Worm (Caenorhabditis elegans) whole organism, mixed stage, embryonic: Measurements from ENCODE around the gene fbxa-127.

Experiments used
- M03D4.4 ChIP-seq: sonication (generic microtip); optimal IDR thresholded peaks from 2 replicates; lab custom pipeline; 2017; ENCODE audit warnings: mild to moderate bottlenecking, missing genetic modification characterization, missing compliant biosample characterization
- bed-3 ChIP-seq: fragments of 200-800 bp; sonication (Bioruptor generic); optimal IDR thresholded peaks from 3 replicates; lab custom pipeline; 2018; ENCODE audit warnings: mild to moderate bottlenecking, missing genetic modification characterization, moderate library complexity, missing compliant biosample characterization
- blmp-1 ChIP-seq: fragments of 150-350 bp; optimal IDR thresholded peaks from 2 replicates; lab custom pipeline; 2014; ENCODE audit warnings: missing biosample characterization, missing genetic modification characterization
- ceh-39 ChIP-seq: fragments of 150-350 bp; optimal IDR thresholded peaks from 2 replicates; lab custom pipeline; 2014; ENCODE audit warnings: missing biosample characterization, missing genetic modification characterization
- ceh-43 ChIP-seq: fragments of 200-800 bp; sonication (Bioruptor generic); optimal IDR thresholded peaks from 2 replicates; lab custom pipeline; 2018; ENCODE audit warnings: mild to moderate bottlenecking, missing genetic modification characterization, moderate library complexity, missing compliant biosample characterization
- ceh-83 ChIP-seq: fragments of 200-800 bp; sonication (Bioruptor generic); optimal IDR thresholded peaks from 2 replicates; lab custom pipeline; 2018; ENCODE audit warnings: mild to moderate bottlenecking, missing genetic modification characterization, missing compliant biosample characterization
- ces-1 ChIP-seq: fragments of 150-350 bp; optimal IDR thresholded peaks from 2 replicates; lab custom pipeline; 2014; ENCODE audit warnings: missing biosample characterization, missing genetic modification reagents, missing genetic modification characterization
- cnd-1 ChIP-seq: fragments of 200-800 bp; sonication (Bioruptor generic); optimal IDR thresholded peaks from 2 replicates; lab custom pipeline; 2018; ENCODE audit warnings: mild to moderate bottlenecking, missing genetic modification characterization, missing compliant biosample characterization
- drap-1 ChIP-seq: fragments of 200-800 bp; sonication (Bioruptor generic); optimal IDR thresholded peaks from 3 replicates; lab custom pipeline; 2018; ENCODE audit warnings: mild to moderate bottlenecking, missing genetic modification characterization, missing compliant biosample characterization
- elt-1 ChIP-seq: sonication (generic microtip); optimal IDR thresholded peaks from 2 replicates; lab custom pipeline; 2017; ENCODE audit warnings: missing genetic modification characterization, mild to moderate bottlenecking, missing compliant biosample characterization, antibody characterized with exemption, moderate library complexity, borderline replicate concordance; ENCODE audit not compliant: insufficient read depth
- elt-3 ChIP-seq: fragments of 150-350 bp; optimal IDR thresholded peaks from 2 replicates; lab custom pipeline; 2014; ENCODE audit warnings: missing biosample characterization, missing genetic modification characterization
- flh-1 ChIP-seq: fragments of 200-800 bp; sonication (Bioruptor generic); optimal IDR thresholded peaks from 2 replicates; lab custom pipeline; 2018; ENCODE audit warnings: mild to moderate bottlenecking, missing genetic modification characterization, moderate library complexity, missing compliant biosample characterization
- ham-2 ChIP-seq: fragments of 200-800 bp; sonication (Bioruptor generic); optimal IDR thresholded peaks from 2 replicates; lab custom pipeline; 2018; ENCODE audit warnings: mild to moderate bottlenecking, missing genetic modification characterization, missing compliant biosample characterization
- hlh-1 ChIP-seq: fragments of 150-350 bp; optimal IDR thresholded peaks from 2 replicates; lab custom pipeline; 2014; ENCODE audit warnings: missing biosample characterization, missing genetic modification reagents, missing genetic modification characterization
- lin-13 ChIP-seq: fragments of 150-350 bp; optimal IDR thresholded peaks from 2 replicates; lab custom pipeline; 2014; ENCODE audit warnings: missing biosample characterization, missing genetic modification characterization
- lin-32 ChIP-seq: fragments of 200-800 bp; sonication (Bioruptor generic); optimal IDR thresholded peaks from 2 replicates; lab custom pipeline; 2018; ENCODE audit warnings: mild to moderate bottlenecking, missing genetic modification characterization, missing compliant biosample characterization
- lsy-2 ChIP-seq: fragments of 150-350 bp; optimal IDR thresholded peaks from 2 replicates; lab custom pipeline; 2014; ENCODE audit warnings: missing biosample characterization, missing genetic modification characterization
- mab-5 ChIP-seq: fragments of 150-350 bp; optimal IDR thresholded peaks from 2 replicates; lab custom pipeline; 2014; ENCODE audit warnings: missing biosample characterization, missing genetic modification characterization
- mep-1 ChIP-seq: fragments of 150-350 bp; optimal IDR thresholded peaks from 2 replicates; lab custom pipeline; 2017; ENCODE audit warnings: missing biosample characterization, missing genetic modification reagents, missing genetic modification characterization, inconsistent platforms
- nhr-12 ChIP-seq: fragments of 150-350 bp; optimal IDR thresholded peaks from 2 replicates; lab custom pipeline; 2014; ENCODE audit warnings: missing biosample characterization, missing genetic modification characterization
- nhr-2 ChIP-seq: fragments of 150-350 bp; optimal IDR thresholded peaks from 2 replicates; lab custom pipeline; 2014; ENCODE audit warnings: missing biosample characterization, missing genetic modification characterization
- nhr-237 ChIP-seq: fragments of 150-350 bp; optimal IDR thresholded peaks from 2 replicates; lab custom pipeline; 2014; ENCODE audit warnings: missing biosample characterization, missing genetic modification characterization
- nhr-28 ChIP-seq: fragments of 150-350 bp; optimal IDR thresholded peaks from 2 replicates; lab custom pipeline; 2014; ENCODE audit warnings: missing biosample characterization, missing genetic modification characterization
- nhr-76 ChIP-seq: sonication (generic microtip); optimal IDR thresholded peaks from 2 replicates; lab custom pipeline; 2017; ENCODE audit warnings: missing biosample characterization, missing genetic modification characterization
- pha-4 ChIP-seq: fragments of 150-350 bp; optimal IDR thresholded peaks from 2 replicates; lab custom pipeline; 2018; ENCODE audit warnings: missing biosample characterization, missing genetic modification reagents, missing genetic modification characterization
- sem-2 ChIP-seq: fragments of 200-800 bp; sonication (Bioruptor generic); optimal IDR thresholded peaks from 2 replicates; lab custom pipeline; 2018; ENCODE audit warnings: mild to moderate bottlenecking, missing genetic modification characterization, missing compliant biosample characterization
- snpc-4 ChIP-seq: fragments of 150-350 bp; optimal IDR thresholded peaks from 2 replicates; lab custom pipeline; 2014; ENCODE audit warnings: missing biosample characterization, missing genetic modification characterization
- tbx-8 ChIP-seq: fragments of 200-800 bp; sonication (Bioruptor generic); optimal IDR thresholded peaks from 2 replicates; lab custom pipeline; 2018; ENCODE audit warnings: mild to moderate bottlenecking, missing genetic modification characterization, moderate library complexity, missing compliant biosample characterization
- unc-120 ChIP-seq: sonication (generic microtip); optimal IDR thresholded peaks from 2 replicates; lab custom pipeline; 2017; ENCODE audit warnings: missing genetic modification characterization, missing compliant biosample characterization; ENCODE audit not compliant: poor library complexity, severe bottlenecking
- unc-39 ChIP-seq: fragments of 150-350 bp; optimal IDR thresholded peaks from 2 replicates; lab custom pipeline; 2014; ENCODE audit warnings: missing biosample characterization, missing genetic modification characterization
- zip-8 ChIP-seq: fragments of 150-350 bp; optimal IDR thresholded peaks from 2 replicates; lab custom pipeline; 2014; ENCODE audit warnings: missing biosample characterization, missing genetic modification characterization

The fbxa-127 gene

ce11 chrV:16716574-16716973 is 12.0 kb upstream of the fbxa-127 start, which contains the start of gene srh-137:
TSS of gene srh-137 (minus strand) at chrV:16716674.
- no peak for TF ChIP-seq lin-13 (tag; lab: Kevin White, UChicago)
- TF ChIP-seq lin-32 (GFP tag; lab: Kevin White, UChicago): no peak
- no peak for TF ChIP-seq mab-5 (tag; lab: Kevin White, UChicago)
- no peak for TF ChIP-seq drap-1 (GFP tag; lab: Kevin White, UChicago)
- TF ChIP-seq zip-8 (tag; lab: Kevin White, UChicago): no peak
- no peak for TF ChIP-seq nhr-237 (tag; lab: Kevin White, UChicago)
- no peak for TF ChIP-seq elt-3 (tag; lab: Kevin White, UChicago)
- no peak for TF ChIP-seq hlh-1 (tag; lab: Kevin White, UChicago)
- TF ChIP-seq nhr-28 (tag; lab: Kevin White, UChicago): no peak
- TF ChIP-seq unc-120: no peak
- TF ChIP-seq mep-1 (tag; lab: Kevin White, UChicago): no peak
- TF ChIP-seq cnd-1: no peak
- TF ChIP-seq nhr-76 (tag; lab: Kevin White, UChicago): no peak
- no peak for TF ChIP-seq unc-39 (tag; lab: Kevin White, UChicago)
- no peak for TF ChIP-seq bed-3 (GFP tag; lab: Kevin White, UChicago)

- TF ChIP-seq lin-32 (GFP tag; lab: Kevin White, UChicago) (no peak), ceh-83 (GFP tag; lab: Kevin White, UChicago) (no peak), lsy-2 (tag; lab: Kevin White, UChicago) (no peak), nhr-76 (tag; lab: Kevin White, UChicago) (no peak), unc-120 (no peak), tbx-8 (GFP tag; lab: Kevin White, UChicago) (no peak), elt-3 (tag; lab: Kevin White, UChicago) (no peak), unc-39 (tag; lab: Kevin White, UChicago) (no peak), ham-2 (GFP tag; lab: Kevin White, UChicago) (no peak), nhr-2 (tag; lab: Kevin White, UChicago) (no peak), mep-1 (tag; lab: Kevin White, UChicago) (no peak), cnd-1 (no peak), elt-1 (tag; lab: Kevin White, UChicago) (no peak), sem-2 (no peak), flh-1 (no peak), snpc-4 (no peak), nhr-12 (no peak), mab-5 (tag; lab: Kevin White, UChicago) (no peak), pha-4 (tag; lab: Kevin White, UChicago) (no peak), zip-8 (tag; lab: Kevin White, UChicago) (no peak)
Observed at ce11 chrV:16723744-16724143, 4.8 kb upstream of the fbxa-127 start, which contains the start of gene nhr-112. TSS of gene nhr-112 (minus strand) at chrV:16723844.

ce11 chrV:16724574-16724973 is 4.0 kb upstream of the fbxa-127 start:
- TF ChIP-seq hlh-1 (tag; lab: Kevin White, UChicago) (no peak), sem-2 (no peak), ceh-83 (GFP tag; lab: Kevin White, UChicago) (no peak), nhr-237 (tag; lab: Kevin White, UChicago) (no peak), elt-1 (tag; lab: Kevin White, UChicago) (no peak), nhr-2 (tag; lab: Kevin White, UChicago) (no peak), ceh-39 (no peak)

ce11 chrV:16725955-16726354 is 2.6 kb upstream of the fbxa-127 start:
- TF ChIP-seq nhr-12 (no peak), elt-3 (tag; lab: Kevin White, UChicago) (no peak)

- TF ChIP-seq ceh-83 (GFP tag; lab: Kevin White, UChicago) (no peak), ces-1 (GFP tag; lab: Kevin White, UChicago) (no peak), flh-1 (no peak), nhr-237 (tag; lab: Kevin White, UChicago) (no peak), tbx-8 (GFP tag; lab: Kevin White, UChicago) (no peak), ceh-39 (no peak), lin-32 (GFP tag; lab: Kevin White, UChicago) (no peak), sem-2 (no peak), lsy-2 (tag; lab: Kevin White, UChicago) (no peak), elt-1 (tag; lab: Kevin White, UChicago) (no peak), pha-4 (tag; lab: Kevin White, UChicago) (no peak), unc-39 (tag; lab: Kevin White, UChicago) (no peak), ceh-43 (GFP tag; lab: Kevin White, UChicago) (no peak), blmp-1 (no peak), nhr-28 (tag; lab: Kevin White, UChicago) (no peak), mep-1 (tag; lab: Kevin White, UChicago) (no peak), nhr-2 (tag; lab: Kevin White, UChicago) (no peak), snpc-4 (no peak), M03D4.4 (no peak)
Observed at ce11 chrV:16726915-16727314, 1.6 kb upstream of the fbxa-127 start, which contains the start of gene T25E12.14. TSS of gene T25E12.14 (plus strand) at chrV:16727215.
